Fruit fly (Drosophila melanogaster): ENCODE results near the gene CG44532.

Gene CG44532

DNA sequence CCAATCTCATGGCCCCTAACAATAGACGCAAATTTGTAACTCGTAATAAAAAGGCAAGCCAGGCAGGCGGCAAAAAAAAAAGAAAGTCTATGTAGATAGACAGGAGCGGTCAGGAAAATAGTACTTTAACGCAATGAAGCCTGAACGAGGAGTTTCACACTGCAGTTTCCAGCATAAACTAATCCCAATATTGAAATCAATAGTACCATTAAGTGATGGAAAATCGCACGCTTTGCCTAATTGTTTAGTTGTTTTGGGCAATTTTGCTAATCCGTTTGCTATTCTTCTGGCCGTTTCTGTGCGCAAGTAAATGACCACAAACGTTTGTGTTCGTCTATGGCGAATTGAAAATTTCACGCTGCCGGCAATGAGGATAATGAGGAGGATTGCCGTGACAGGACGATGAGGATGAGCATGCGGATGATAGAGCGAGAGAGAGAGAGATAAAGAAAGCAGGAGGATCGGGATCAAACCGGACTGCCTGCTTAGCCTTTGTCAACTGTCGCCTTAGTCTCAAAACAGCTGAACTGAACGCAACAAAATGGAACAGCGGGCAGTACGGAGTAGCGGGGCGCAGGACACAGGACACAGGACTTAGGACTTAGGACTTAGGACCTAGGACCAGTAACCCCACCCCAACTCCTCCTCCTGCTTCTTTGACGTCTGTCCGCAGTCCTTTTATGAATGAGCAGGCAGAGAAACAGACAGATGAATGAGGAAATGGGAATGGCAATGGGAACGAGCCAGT lies 34.5 kb upstream of the CG44532 start (continued):
- TF ChIP-seq Meics (GFP tag; optimal IDR thresholded peaks at IDR 0.05) (peak; percentile 12), tap (tag; optimal IDR thresholded peaks at IDR 0.05) (no peak), Vsx1 (GFP tag; optimal IDR thresholded peaks at IDR 0.05) (no peak), H15 (GFP tag; IDR thresholded peaks at IDR 0.05) (no peak), vnd (GFP tag; IDR thresholded peaks at IDR 0.05; ENCODE audit: partially characterized antibody) (no peak), kay (GFP tag; optimal IDR thresholded peaks at IDR 0.05) (no peak), Oli (tag; optimal IDR thresholded peaks at IDR 0.05) (peak; percentile 33), twi (tag; optimal IDR thresholded peaks at IDR 0.05) (peak; percentile 33), CG14965 (GFP tag; optimal IDR thresholded peaks at IDR 0.05; ENCODE audit: borderline replicate concordance) (no peak), Hr51 (GFP tag; optimal IDR thresholded peaks at IDR 0.05) (peak in 1 of 2 experiments; percentile 26), Med (GFP tag) (peak; percentile 77), CG17359 (tag; optimal IDR thresholded peaks at IDR 0.05) (peak; percentile 17), sisA (GFP tag; IDR thresholded peaks at IDR 0.05) (0 out of 2 replicates have a peak, but pooled peaks have one; percentile 17), Fer3 (tag; optimal IDR thresholded peaks at IDR 0.05) (peak; percentile 20), abd-A (tag; optimal IDR thresholded peaks at IDR 0.05) (no peak), CG15696 (tag; optimal IDR thresholded peaks at IDR 0.05) (no peak), CG12769 (tag; optimal IDR thresholded peaks at IDR 0.05) (no peak), dati (GFP tag; IDR thresholded peaks at IDR 0.05) (no peak), ac (GFP tag; optimal IDR thresholded peaks at IDR 0.05) (no peak), Drgx (GFP tag; IDR thresholded peaks at IDR 0.05) (0 out of 2 replicates have a peak, but pooled peaks have one; percentile 12), CG2199 (GFP tag; IDR thresholded peaks at IDR 0.05) (no peak), CG11696 (GFP tag; IDR thresholded peaks at IDR 0.05) (peak; percentile 76), Taf1 (GFP tag; IDR thresholded peaks at IDR 0.05) (no peak), fd96Cb (tag; optimal IDR thresholded peaks at IDR 0.05) (peak; percentile 16), amos (GFP tag; IDR thresholded peaks at IDR 0.05; ENCODE audit: partially characterized antibody) (no peak), CG2875 (GFP tag; optimal IDR thresholded peaks at IDR 0.05) (no peak), CG6689 (GFP tag; IDR thresholded peaks at IDR 0.05) (peak; percentile 38), CG1233 (GFP tag; optimal IDR thresholded peaks at IDR 0.05) (no peak), CG30403 (GFP tag; optimal IDR thresholded peaks at IDR 0.05) (peak; percentile 30), Myb (GFP tag; optimal IDR thresholded peaks at IDR 0.05) (no peak), en (GFP tag; optimal IDR thresholded peaks at IDR 0.05) (no peak), MTF-1 (GFP tag; optimal IDR thresholded peaks at IDR 0.05; ENCODE audit: borderline replicate concordance) (no peak), ken (GFP tag; IDR thresholded peaks at IDR 0.05) (peak; percentile 7; the same call in 1 of the 3 replicates), CG2712 (tag; optimal IDR thresholded peaks at IDR 0.05) (peak; percentile 20), dimm (GFP tag; IDR thresholded peaks at IDR 0.05) (no peak), lab (GFP tag; optimal IDR thresholded peaks at IDR 0.05) (peak; percentile 47), Xbp1 (GFP tag; optimal IDR thresholded peaks at IDR 0.05) (peak; percentile 2), nau (GFP tag; optimal IDR thresholded peaks at IDR 0.05) (no peak), slbo (GFP tag; IDR thresholded peaks at IDR 0.05) (0 out of 2 replicates have a peak, but pooled peaks have one; percentile 33), esg (GFP tag; conservative IDR thresholded peaks at IDR 0.05) (0 out of 2 replicates have a peak, but pooled peaks have one; percentile 12), CG7357 (GFP tag; IDR thresholded peaks at IDR 0.05) (no peak), CG2120 (GFP tag; optimal IDR thresholded peaks at IDR 0.05) (peak; percentile 28), Six4 (GFP tag; optimal IDR thresholded peaks at IDR 0.05) (no peak), lola (GFP tag; optimal IDR thresholded peaks at IDR 0.05) (no peak), kni (GFP tag; optimal IDR thresholded peaks at IDR 0.05) (peak; percentile 60), ase (GFP tag; IDR thresholded peaks at IDR 0.05) (no peak), CG11093 (GFP tag; IDR thresholded peaks at IDR 0.05) (no peak), CG4730 (GFP tag; IDR thresholded peaks at IDR 0.05) (no peak)
